Fruit fly (Drosophila melanogaster): ENCODE data around the gene CG13028.
A peak's percentile ranks its signal among the peaks of the same experiment; 100 is the strongest.

The CG13028 gene

dm6 chr3L:16922952-16923351, at the start of gene CG13028:
TSS of gene CG13028 (plus strand) at chr3L:16923252.
- no peak for TF ChIP-seq CG8478 (optimal IDR thresholded peaks at IDR 0.05)
- TF ChIP-seq CTCF (optimal IDR thresholded peaks at IDR 0.05): no peak

- no peak for TF ChIP-seq CTCF (optimal IDR thresholded peaks at IDR 0.05)
Measured at dm6 chr3L:16873679-16874078, 49.4 kb upstream of the CG13028 start.

- no peak for TF ChIP-seq CG8478 (optimal IDR thresholded peaks at IDR 0.05)
- TF ChIP-seq CTCF (optimal IDR thresholded peaks at IDR 0.05): peak in 1 of 2 experiments; percentile 38
Measured at dm6 chr3L:16875484-16875883, 47.6 kb upstream of the CG13028 start.

- TF ChIP-seq CG8478 (optimal IDR thresholded peaks at IDR 0.05) (no peak), CTCF (optimal IDR thresholded peaks at IDR 0.05) (no peak)
Measured at dm6 chr3L:16875959-16876358, 47.1 kb upstream of the CG13028 start.

- no peak for TF ChIP-seq CTCF (optimal IDR thresholded peaks at IDR 0.05)
- no peak for TF ChIP-seq CG8478 (optimal IDR thresholded peaks at IDR 0.05)
Measured at dm6 chr3L:16876785-16877468, 46.1 kb upstream of the CG13028 start, which contains the start of gene CG32170. TSS of gene CG32170 (plus strand) at chr3L:16877309.

dm6 chr3L:16878830-16879536, 44.1 kb upstream of the CG13028 start:
- TF ChIP-seq CG8478 (optimal IDR thresholded peaks at IDR 0.05) (no peak), CTCF (optimal IDR thresholded peaks at IDR 0.05) (no peak)

- TF ChIP-seq CG8478 (optimal IDR thresholded peaks at IDR 0.05): no peak
- no peak for TF ChIP-seq CTCF (optimal IDR thresholded peaks at IDR 0.05)
Measured at dm6 chr3L:16881097-16881496, 42.0 kb upstream of the CG13028 start.

dm6 chr3L:16884037-16884436, 39.0 kb upstream of the CG13028 start:
- TF ChIP-seq CG8478 (optimal IDR thresholded peaks at IDR 0.05): no peak
- peak in 1 of 2 experiments; percentile 59 for TF ChIP-seq CTCF (optimal IDR thresholded peaks at IDR 0.05)

- no peak for TF ChIP-seq CG8478 (optimal IDR thresholded peaks at IDR 0.05)
Measured at dm6 chr3L:16885042-16885441, 38.0 kb upstream of the CG13028 start.

dm6 chr3L:16886179-16886930, 36.7 kb upstream of the CG13028 start:
- TF ChIP-seq CG8478 (optimal IDR thresholded peaks at IDR 0.05) (no peak), CTCF (optimal IDR thresholded peaks at IDR 0.05) (no peak)

dm6 chr3L:16887272-16887671, 35.8 kb upstream of the CG13028 start:
- TF ChIP-seq CTCF (optimal IDR thresholded peaks at IDR 0.05): no peak
- TF ChIP-seq CG8478 (optimal IDR thresholded peaks at IDR 0.05): no peak

dm6 chr3L:16889545-16889944, 33.5 kb upstream of the CG13028 start:
- TF ChIP-seq CG8478 (optimal IDR thresholded peaks at IDR 0.05): no peak
- no peak for TF ChIP-seq CTCF (optimal IDR thresholded peaks at IDR 0.05)

- TF ChIP-seq CTCF (optimal IDR thresholded peaks at IDR 0.05) (no peak), CG8478 (optimal IDR thresholded peaks at IDR 0.05) (no peak)
Measured at dm6 chr3L:16890650-16891336, 32.3 kb upstream of the CG13028 start.

dm6 chr3L:16891914-16892313, 31.1 kb upstream of the CG13028 start:
- TF ChIP-seq CTCF (optimal IDR thresholded peaks at IDR 0.05) (no peak), CG8478 (optimal IDR thresholded peaks at IDR 0.05) (no peak)

dm6 chr3L:16892728-16893271, 30.3 kb upstream of the CG13028 start:
- TF ChIP-seq CG8478 (optimal IDR thresholded peaks at IDR 0.05) (no peak), CTCF (optimal IDR thresholded peaks at IDR 0.05) (no peak)

Measured in S2 (cell line).